Worm (Caenorhabditis elegans) whole organism, young adult: ENCODE results near the gene dohh-1.
A peak's percentile ranks its signal among the peaks of the same experiment; 100 is the strongest.

Experiments used
- D2030.7 ChIP-seq: fragments of 200-800 bp; sonication (Bioruptor generic); IDR thresholded peaks from 2 replicates; pipeline ENCODE4 v1.3.6; 2022; ENCODE audit warnings: missing genetic modification reagents, missing genetic modification characterization, missing compliant biosample characterization
- F39B2.1 ChIP-seq: fragments of 200-800 bp; sonication (Bioruptor generic); IDR thresholded peaks from 2 replicates; pipeline ENCODE4 v1.3.6; 2022; ENCODE audit warnings: missing genetic modification reagents, missing genetic modification characterization, missing compliant biosample characterization
- F52B5.7 ChIP-seq: sonication (generic microtip); optimal IDR thresholded peaks from 2 replicates; lab custom pipeline; 2016; ENCODE audit warnings: mild to moderate bottlenecking, missing genetic modification characterization, missing compliant biosample characterization
- F57A8.1 ChIP-seq: fragments of 200-800 bp; sonication (Bioruptor generic); optimal IDR thresholded peaks from 2 replicates; lab custom pipeline; 2018; ENCODE audit warnings: mild to moderate bottlenecking, missing genetic modification characterization, moderate library complexity, missing compliant biosample characterization
- F57C9.4 ChIP-seq: sonication (generic microtip); optimal IDR thresholded peaks from 2 replicates; lab custom pipeline; 2017; ENCODE audit warnings: mild to moderate bottlenecking, missing genetic modification characterization, missing compliant biosample characterization
- K12H6.12 ChIP-seq: fragments of 200-800 bp; sonication (Bioruptor generic); optimal IDR thresholded peaks from 2 replicates; lab custom pipeline; 2018; ENCODE audit warnings: mild to moderate bottlenecking, missing genetic modification characterization, missing compliant biosample characterization
- Y53G8AR.9 ChIP-seq: fragments of 200-800 bp; sonication (Bioruptor generic); conservative IDR thresholded peaks from 2 replicates; pipeline ENCODE4 v1.3.6; 2022; ENCODE audit warnings: missing genetic modification reagents, missing genetic modification characterization, missing compliant biosample characterization
- Y56A3A.18 ChIP-seq: fragments of 200-800 bp; sonication (Bioruptor generic); IDR thresholded peaks from 2 replicates; pipeline ENCODE4 v1.3.6; 2022; ENCODE audit warnings: missing genetic modification reagents, missing genetic modification characterization, missing compliant biosample characterization
- Y67H2A.10 ChIP-seq: fragments of 200-800 bp; sonication (Bioruptor generic); conservative IDR thresholded peaks from 2 replicates; pipeline ENCODE4 v1.3.6; 2022; ENCODE audit warnings: missing genetic modification reagents, missing genetic modification characterization, missing compliant biosample characterization
- Y95B8A.8 ChIP-seq: fragments of 200-800 bp; sonication (Bioruptor generic); IDR thresholded peaks from 2 replicates; pipeline ENCODE4 v1.3.6; 2022; ENCODE audit warnings: missing genetic modification reagents, missing genetic modification characterization, missing compliant biosample characterization
- ZK185.1 ChIP-seq: sonication (generic microtip); optimal IDR thresholded peaks from 2 replicates; lab custom pipeline; 2016; ENCODE audit warnings: mild to moderate bottlenecking, missing genetic modification characterization, missing compliant biosample characterization; ENCODE audit not compliant: poor library complexity, severe bottlenecking
- aptf-2 ChIP-seq: fragments of 200-800 bp; sonication (Bioruptor generic); conservative IDR thresholded peaks from 2 replicates; pipeline ENCODE4 v1.3.6; 2022; ENCODE audit warnings: missing genetic modification reagents, missing genetic modification characterization, missing compliant biosample characterization
- athp-1 ChIP-seq: sonication (generic microtip); optimal IDR thresholded peaks from 2 replicates; lab custom pipeline; 2017; ENCODE audit warnings: mild to moderate bottlenecking, missing genetic modification characterization, missing compliant biosample characterization
- bed-1 ChIP-seq: fragments of 200-800 bp; sonication (Bioruptor generic); IDR thresholded peaks from 2 replicates; pipeline ENCODE4 v1.3.6; 2022; ENCODE audit warnings: missing genetic modification reagents, missing genetic modification characterization, missing compliant biosample characterization
- cebp-1 ChIP-seq, 2 experiments: fragments of 200-800 bp in 1 of 2; sonication (Bioruptor generic) in 1 of 2; sonication (generic microtip) in 1 of 2; IDR thresholded peaks in 1 of 2; optimal IDR thresholded peaks in 1 of 2; 2 replicates each; pipeline versions ENCODE4 v1.3.6 to Lab custom; 2017 to 2022; ENCODE audit warnings: missing compliant biosample characterization in 2 of 2, missing genetic modification characterization in 2 of 2, mild to moderate bottlenecking in 1 of 2, missing genetic modification reagents in 1 of 2, moderate library complexity in 1 of 2
- cebp-2 ChIP-seq: fragments of 200-800 bp; sonication (Bioruptor generic); IDR thresholded peaks from 2 replicates; pipeline ENCODE4 v1.3.6; 2022; ENCODE audit warnings: missing genetic modification characterization, missing compliant biosample characterization
- ceh-27 ChIP-seq: fragments of 200-800 bp; sonication (Bioruptor generic); optimal IDR thresholded peaks from 2 replicates; lab custom pipeline; 2018; ENCODE audit warnings: mild to moderate bottlenecking, missing genetic modification characterization, moderate library complexity, missing compliant biosample characterization
- ceh-40 ChIP-seq: fragments of 200-800 bp; sonication (Bioruptor generic); IDR thresholded peaks from 2 replicates; pipeline ENCODE4 v1.3.6; 2022; ENCODE audit warnings: missing genetic modification characterization, missing compliant biosample characterization
- ceh-58 ChIP-seq: fragments of 200-800 bp; sonication (Bioruptor generic); IDR thresholded peaks from 2 replicates; pipeline ENCODE4 v1.3.6; 2022; ENCODE audit warnings: missing genetic modification characterization, missing compliant biosample characterization
- ceh-91 ChIP-seq: fragments of 200-800 bp; sonication (Bioruptor generic); IDR thresholded peaks from 2 replicates; pipeline ENCODE4 v1.3.6; 2022; ENCODE audit warnings: missing genetic modification reagents, missing genetic modification characterization, missing compliant biosample characterization
- efl-1 ChIP-seq: fragments of 150-350 bp; optimal IDR thresholded peaks from 2 replicates; lab custom pipeline; 2014; ENCODE audit warnings: missing biosample characterization, missing genetic modification reagents, missing genetic modification characterization
- egrh-3 ChIP-seq: fragments of 200-800 bp; sonication (Bioruptor generic); IDR thresholded peaks from 2 replicates; pipeline ENCODE4 v1.3.6; 2022; ENCODE audit warnings: missing genetic modification reagents, missing genetic modification characterization, missing compliant biosample characterization
- hlh-12 ChIP-seq: sonication (generic microtip); optimal IDR thresholded peaks from 2 replicates; lab custom pipeline; 2016; ENCODE audit warnings: missing genetic modification characterization, missing compliant biosample characterization
- hmg-20 ChIP-seq: fragments of 200-800 bp; sonication (Bioruptor generic); IDR thresholded peaks from 2 replicates; pipeline ENCODE4 v1.3.6; 2022; ENCODE audit warnings: missing genetic modification reagents, missing genetic modification characterization, missing compliant biosample characterization
- hrde-1 ChIP-seq: sonication (generic microtip); optimal IDR thresholded peaks from 2 replicates; lab custom pipeline; 2016; ENCODE audit warnings: missing genetic modification characterization, mild to moderate bottlenecking, missing compliant biosample characterization, moderate library complexity, missing genotype, missing genetic modification reagents, borderline replicate concordance
- hsf-1 ChIP-seq: fragments of 200-800 bp; sonication (Bioruptor generic); IDR thresholded peaks from 2 replicates; pipeline ENCODE4 v1.3.6; 2022; ENCODE audit warnings: missing genetic modification reagents, missing genetic modification characterization, missing compliant biosample characterization
- lag-1 ChIP-seq: fragments of 200-800 bp; sonication (Bioruptor generic); IDR thresholded peaks from 2 replicates; pipeline ENCODE4 v1.3.6; 2022; ENCODE audit warnings: missing genetic modification reagents, missing genetic modification characterization, missing compliant biosample characterization
- let-526 ChIP-seq: fragments of 200-800 bp; sonication (Bioruptor generic); IDR thresholded peaks from 2 replicates; pipeline ENCODE4 v1.3.6; 2022; ENCODE audit warnings: missing genetic modification reagents, missing genetic modification characterization, missing compliant biosample characterization
- let-607 ChIP-seq, 2 experiments: fragments of 200-800 bp in 1 of 2; sonication (Bioruptor generic) in 1 of 2; sonication (generic microtip) in 1 of 2; optimal IDR thresholded peaks; 2 replicates each; lab custom pipeline; 2016 to 2018; ENCODE audit warnings: mild to moderate bottlenecking in 2 of 2, missing compliant biosample characterization in 2 of 2, missing genetic modification characterization in 2 of 2, moderate library complexity in 2 of 2, missing genotype in 1 of 2
- lin-26 ChIP-seq: fragments of 200-800 bp; sonication (Bioruptor generic); IDR thresholded peaks from 2 replicates; pipeline ENCODE4 v1.3.6; 2022; ENCODE audit warnings: missing genetic modification reagents, missing genetic modification characterization, missing compliant biosample characterization
- lin-40 ChIP-seq: sonication (generic microtip); optimal IDR thresholded peaks from 2 replicates; lab custom pipeline; 2016; ENCODE audit warnings: missing genetic modification characterization, mild to moderate bottlenecking, missing compliant biosample characterization, missing genotype, missing genetic modification reagents
- lir-1 ChIP-seq: fragments of 200-800 bp; sonication (Bioruptor generic); conservative IDR thresholded peaks from 2 replicates; pipeline ENCODE4 v1.3.6; 2022; ENCODE audit warnings: missing genetic modification reagents, missing genetic modification characterization, missing compliant biosample characterization
- lsl-1 ChIP-seq: fragments of 200-800 bp; sonication (Bioruptor generic); optimal IDR thresholded peaks from 2 replicates; lab custom pipeline; 2018; ENCODE audit warnings: mild to moderate bottlenecking, missing genetic modification characterization, moderate library complexity, missing compliant biosample characterization
- lsy-27 ChIP-seq: sonication (generic microtip); optimal IDR thresholded peaks from 2 replicates; lab custom pipeline; 2017; ENCODE audit warnings: missing genetic modification characterization, mild to moderate bottlenecking, missing compliant biosample characterization, antibody characterized with exemption, missing genotype, borderline replicate concordance; ENCODE audit not compliant: insufficient read depth
- madf-10 ChIP-seq: sonication (generic microtip); optimal IDR thresholded peaks from 2 replicates; lab custom pipeline; 2016; ENCODE audit warnings: mild to moderate bottlenecking, missing genetic modification characterization, missing compliant biosample characterization
- madf-3 ChIP-seq: fragments of 200-800 bp; sonication (Bioruptor generic); IDR thresholded peaks from 2 replicates; pipeline ENCODE4 v1.3.6; 2022; ENCODE audit warnings: missing genetic modification reagents, missing genetic modification characterization, missing compliant biosample characterization
- mcd-1 ChIP-seq: fragments of 200-800 bp; sonication (Bioruptor generic); IDR thresholded peaks from 2 replicates; pipeline ENCODE4 v1.3.6; 2022; ENCODE audit warnings: missing genetic modification reagents, missing genetic modification characterization, missing compliant biosample characterization
- mes-4 ChIP-seq: sonication (generic microtip); optimal IDR thresholded peaks from 2 replicates; lab custom pipeline; 2016; ENCODE audit warnings: missing genotype, missing genetic modification characterization, missing compliant biosample characterization
- nfya-2 ChIP-seq: fragments of 200-800 bp; sonication (Bioruptor generic); IDR thresholded peaks from 2 replicates; pipeline ENCODE4 v1.3.6; 2022; ENCODE audit warnings: missing genetic modification reagents, missing genetic modification characterization, missing compliant biosample characterization
- nhr-90 ChIP-seq: sonication (generic microtip); optimal IDR thresholded peaks from 2 replicates; lab custom pipeline; 2016; ENCODE audit warnings: missing genotype, mild to moderate bottlenecking, missing genetic modification characterization, missing compliant biosample characterization
- pha-4 ChIP-seq: fragments of 150-350 bp; sonication (generic microtip); optimal IDR thresholded peaks from 2 replicates; lab custom pipeline; 2014; ENCODE audit warnings: missing biosample characterization, missing genetic modification reagents, missing genetic modification characterization
- sdz-38 ChIP-seq: sonication (generic microtip); optimal IDR thresholded peaks from 2 replicates; lab custom pipeline; 2016; ENCODE audit warnings: missing genotype, missing genetic modification characterization, missing compliant biosample characterization
- snpc-1.1 ChIP-seq: sonication (generic microtip); optimal IDR thresholded peaks from 2 replicates; lab custom pipeline; 2017; ENCODE audit warnings: missing genetic modification characterization, mild to moderate bottlenecking, missing compliant biosample characterization, antibody characterized with exemption, moderate library complexity, missing genotype, missing genetic modification reagents; ENCODE audit not compliant: insufficient read depth
- sptf-2 ChIP-seq: fragments of 200-800 bp; sonication (Bioruptor generic); optimal IDR thresholded peaks from 2 replicates; lab custom pipeline; 2018; ENCODE audit warnings: mild to moderate bottlenecking, missing genetic modification characterization, missing compliant biosample characterization
- xnd-1 ChIP-seq: sonication (generic microtip); optimal IDR thresholded peaks from 2 replicates; lab custom pipeline; 2016; ENCODE audit warnings: missing genotype, missing genetic modification reagents, missing genetic modification characterization, missing compliant biosample characterization
- zim-3 ChIP-seq: sonication (generic microtip); optimal IDR thresholded peaks from 2 replicates; lab custom pipeline; 2017; ENCODE audit warnings: mild to moderate bottlenecking, missing genetic modification characterization, moderate library complexity, missing compliant biosample characterization
- ztf-22 ChIP-seq: fragments of 200-800 bp; sonication (Bioruptor generic); optimal IDR thresholded peaks from 2 replicates; lab custom pipeline; 2018; ENCODE audit warnings: mild to moderate bottlenecking, missing genetic modification characterization, moderate library complexity, missing compliant biosample characterization
- ztf-3 ChIP-seq: fragments of 200-800 bp; sonication (Bioruptor generic); optimal IDR thresholded peaks from 2 replicates; lab custom pipeline; 2018; ENCODE audit warnings: mild to moderate bottlenecking, missing genetic modification characterization, missing compliant biosample characterization

Gene dohh-1

ce11 chrII:10537988-10538387, 41.8 kb upstream of the dohh-1 start:
- TF ChIP-seq ZK185.1 (tag; lab: Kevin White, UChicago) (peak; percentile 73), sdz-38 (tag; lab: Kevin White, UChicago) (no peak), lir-1 (GFP tag; lab: Robert Waterston, UW) (no peak), mcd-1 (peak; percentile 40; the same call in 1 of the 2 replicates), mes-4 (tag; lab: Kevin White, UChicago) (no peak), Y53G8AR.9 (GFP tag; lab: Robert Waterston, UW) (no peak), ceh-27 (peak; percentile 6), aptf-2 (no peak), let-607 (tag; optimal IDR thresholded peaks at IDR 0.05; lab: Kevin White, UChicago) (peak in 1 of 2 experiments; percentile 24), Y95B8A.8 (GFP tag; lab: Robert Waterston, UW) (no peak), D2030.7 (GFP tag; lab: Robert Waterston, UW) (peak; percentile 45), lin-40 (tag; lab: Kevin White, UChicago) (peak; percentile 31), cebp-2 (GFP tag; lab: Robert Waterston, UW) (no peak), efl-1 (GFP tag; lab: Kevin White, UChicago) (no peak), pha-4 (no peak), ztf-22 (GFP tag; lab: Kevin White, UChicago) (no peak), cebp-1 (GFP tag; IDR thresholded peaks at IDR 0.05; lab: Robert Waterston, UW) (no peak), cebp-1 (tag; optimal IDR thresholded peaks at IDR 0.05; lab: Kevin White, UChicago) (peak; percentile 15), hmg-20 (no peak), nfya-2 (GFP tag; lab: Robert Waterston, UW) (no peak), snpc-1.1 (no peak), F39B2.1 (GFP tag; lab: Robert Waterston, UW) (no peak), lsy-27 (no peak), sptf-2 (GFP tag; lab: Kevin White, UChicago) (no peak), bed-1 (GFP tag; lab: Robert Waterston, UW) (no peak), hlh-12 (tag; lab: Kevin White, UChicago) (no peak), K12H6.12 (tag; lab: Kevin White, UChicago) (no peak), F57C9.4 (tag; lab: Kevin White, UChicago) (no peak), ztf-3 (GFP tag; lab: Kevin White, UChicago) (no peak), zim-3 (tag; lab: Kevin White, UChicago) (no peak), madf-10 (tag; lab: Kevin White, UChicago) (no peak), let-526 (GFP tag; lab: Robert Waterston, UW) (peak; percentile 70; the same call in 1 of the 2 replicates), Y56A3A.18 (no peak), F57A8.1 (GFP tag; lab: Kevin White, UChicago) (no peak), hsf-1 (no peak), egrh-3 (no peak), ceh-40 (no peak), lag-1 (no peak), xnd-1 (tag; lab: Kevin White, UChicago) (no peak), athp-1 (tag; lab: Kevin White, UChicago) (peak; percentile 31), hrde-1 (no peak), ceh-58 (no peak), F52B5.7 (no peak), madf-3 (no peak), Y67H2A.10 (GFP tag; lab: Robert Waterston, UW) (no peak), ceh-91 (GFP tag; lab: Robert Waterston, UW) (no peak), nhr-90 (tag; lab: Kevin White, UChicago) (no peak), lin-26 (GFP tag; lab: Robert Waterston, UW) (no peak), lsl-1 (peak; percentile 4)
